Worm (Caenorhabditis elegans) whole organism, L2 larva: ENCODE data around the gene mrpl-37.

ENCODE experiments used
- C34F6.9 ChIP-seq: fragments of 150-350 bp; optimal IDR thresholded peaks from 2 replicates; lab custom pipeline; 2014; ENCODE audit warnings: missing biosample characterization, missing genetic modification characterization
- F13H6.1 ChIP-seq: sonication (generic microtip); optimal IDR thresholded peaks from 2 replicates; lab custom pipeline; 2016; ENCODE audit warnings: missing genetic modification characterization, missing compliant biosample characterization
- Y55F3AM.14 ChIP-seq: fragments of 200-800 bp; sonication (Bioruptor generic); optimal IDR thresholded peaks from 2 replicates; lab custom pipeline; 2018; ENCODE audit warnings: mild to moderate bottlenecking, missing genetic modification characterization, missing compliant biosample characterization
- ZK546.5 ChIP-seq: sonication (generic microtip); optimal IDR thresholded peaks from 2 replicates; lab custom pipeline; 2017; ENCODE audit warnings: missing biosample characterization, missing genetic modification characterization
- alr-1 ChIP-seq: fragments of 150-350 bp; optimal IDR thresholded peaks from 2 replicates; lab custom pipeline; 2014; ENCODE audit warnings: missing biosample characterization, missing genetic modification characterization
- aly-2 ChIP-seq: fragments of 150-350 bp; optimal IDR thresholded peaks from 2 replicates; lab custom pipeline; 2014; ENCODE audit warnings: missing biosample characterization, missing genetic modification characterization
- blmp-1 ChIP-seq: sonication (generic microtip); optimal IDR thresholded peaks from 2 replicates; lab custom pipeline; 2017; ENCODE audit warnings: missing genetic modification characterization, mild to moderate bottlenecking, missing compliant biosample characterization, antibody characterized with exemption, moderate library complexity; ENCODE audit not compliant: insufficient read depth
- ceh-82 ChIP-seq: fragments of 150-350 bp; optimal IDR thresholded peaks from 2 replicates; lab custom pipeline; 2014; ENCODE audit warnings: missing biosample characterization, missing genetic modification characterization
- crh-2 ChIP-seq: sonication (generic microtip); optimal IDR thresholded peaks from 2 replicates; lab custom pipeline; 2017; ENCODE audit warnings: missing biosample characterization, missing genetic modification characterization
- dmd-4 ChIP-seq: sonication (generic microtip); optimal IDR thresholded peaks from 2 replicates; lab custom pipeline; 2017; ENCODE audit warnings: missing biosample characterization, missing genetic modification characterization
- elt-1 ChIP-seq: fragments of 150-350 bp; optimal IDR thresholded peaks from 2 replicates; lab custom pipeline; 2014; ENCODE audit warnings: missing biosample characterization, missing genetic modification characterization
- gmeb-1 ChIP-seq: fragments of 150-350 bp; optimal IDR thresholded peaks from 2 replicates; lab custom pipeline; 2014; ENCODE audit warnings: missing biosample characterization, missing genetic modification characterization
- lin-11 ChIP-seq: fragments of 150-350 bp; sonication (generic microtip); optimal IDR thresholded peaks from 2 replicates; lab custom pipeline; 2014; ENCODE audit warnings: missing biosample characterization, missing genetic modification characterization, inconsistent platforms, mixed read lengths
- lin-13 ChIP-seq: fragments of 150-350 bp; optimal IDR thresholded peaks from 2 replicates; lab custom pipeline; 2014; ENCODE audit warnings: missing biosample characterization, missing genetic modification reagents, missing genetic modification characterization
- lin-39 ChIP-seq: fragments of 150-350 bp; optimal IDR thresholded peaks from 2 replicates; lab custom pipeline; 2014; ENCODE audit warnings: missing biosample characterization, missing genetic modification reagents, missing genetic modification characterization
- lsy-2 ChIP-seq, 2 experiments: fragments of 150-350 bp in 1 of 2; sonication (generic microtip) in 1 of 2; optimal IDR thresholded peaks; 2 replicates each; lab custom pipeline; 2014 to 2017; ENCODE audit warnings: missing biosample characterization in 2 of 2, missing genetic modification characterization in 2 of 2
- mab-5 ChIP-seq: fragments of 150-350 bp; optimal IDR thresholded peaks from 2 replicates; lab custom pipeline; 2014; ENCODE audit warnings: missing biosample characterization, missing genetic modification characterization
- mbf-1 ChIP-seq: sonication (generic microtip); optimal IDR thresholded peaks from 2 replicates; lab custom pipeline; 2017; ENCODE audit warnings: missing biosample characterization, missing genetic modification characterization
- mdl-1 ChIP-seq, 2 experiments: fragments of 150-350 bp in 1 of 2; sonication (generic microtip) in 1 of 2; optimal IDR thresholded peaks; 2 replicates each; lab custom pipeline; 2017; ENCODE audit warnings: missing biosample characterization in 2 of 2, missing genetic modification characterization in 2 of 2
- nhr-11 ChIP-seq: fragments of 150-350 bp; optimal IDR thresholded peaks from 2 replicates; lab custom pipeline; 2014; ENCODE audit warnings: missing biosample characterization, missing genetic modification characterization
- nhr-12 ChIP-seq: fragments of 150-350 bp; optimal IDR thresholded peaks from 2 replicates; lab custom pipeline; 2014; ENCODE audit warnings: missing biosample characterization, missing genetic modification characterization
- nhr-21 ChIP-seq: fragments of 150-350 bp; optimal IDR thresholded peaks from 2 replicates; lab custom pipeline; 2014; ENCODE audit warnings: missing biosample characterization, missing genetic modification characterization
- nhr-23 ChIP-seq: fragments of 150-350 bp; optimal IDR thresholded peaks from 2 replicates; lab custom pipeline; 2014; ENCODE audit warnings: missing biosample characterization, missing genetic modification reagents, missing genetic modification characterization
- nhr-237 ChIP-seq: fragments of 150-350 bp; optimal IDR thresholded peaks from 2 replicates; lab custom pipeline; 2014; ENCODE audit warnings: missing biosample characterization, missing genetic modification characterization
- nhr-25 ChIP-seq: fragments of 150-350 bp; sonication (generic microtip); optimal IDR thresholded peaks from 3 replicates; lab custom pipeline; 2014; ENCODE audit warnings: missing biosample characterization, missing genetic modification characterization
- peb-1 ChIP-seq: fragments of 150-350 bp; optimal IDR thresholded peaks from 2 replicates; lab custom pipeline; 2014; ENCODE audit warnings: missing biosample characterization, missing genetic modification characterization
- skn-1 ChIP-seq: sonication (generic microtip); optimal IDR thresholded peaks from 2 replicates; lab custom pipeline; 2017; ENCODE audit warnings: missing biosample characterization, missing genetic modification characterization
- sma-3 ChIP-seq: sonication (generic microtip); optimal IDR thresholded peaks from 2 replicates; lab custom pipeline; 2016; ENCODE audit warnings: missing genetic modification reagents, missing genetic modification characterization, missing compliant biosample characterization
- sma-9 ChIP-seq, 2 experiments: fragments of 150-350 bp in 1 of 2; sonication (generic microtip) in 1 of 2; optimal IDR thresholded peaks; 2 replicates each; lab custom pipeline; 2014 to 2016; ENCODE audit warnings: missing genetic modification characterization in 2 of 2, mild to moderate bottlenecking in 1 of 2, missing biosample characterization in 1 of 2, missing compliant biosample characterization in 1 of 2, missing genetic modification reagents in 1 of 2, moderate library complexity in 1 of 2
- snpc-4 ChIP-seq: fragments of 150-350 bp; optimal IDR thresholded peaks from 2 replicates; lab custom pipeline; 2014; ENCODE audit warnings: missing biosample characterization, missing genetic modification characterization
- unc-39 ChIP-seq: fragments of 150-350 bp; optimal IDR thresholded peaks from 2 replicates; lab custom pipeline; 2014; ENCODE audit warnings: missing biosample characterization, missing genetic modification characterization
- unc-55 ChIP-seq: fragments of 150-350 bp; sonication (generic microtip); optimal IDR thresholded peaks from 3 replicates; lab custom pipeline; 2014; ENCODE audit warnings: missing biosample characterization, missing genetic modification reagents, missing genetic modification characterization
- unc-62 ChIP-seq: fragments of 150-350 bp; optimal IDR thresholded peaks from 2 replicates; lab custom pipeline; 2014; ENCODE audit warnings: missing biosample characterization, missing genetic modification reagents, missing genetic modification characterization
- ztf-1 ChIP-seq: fragments of 200-800 bp; sonication (Bioruptor generic); conservative IDR thresholded peaks from 2 replicates; pipeline ENCODE4 v1.3.6; 2022; ENCODE audit warnings: missing genetic modification characterization, missing compliant biosample characterization
- ztf-4 ChIP-seq: fragments of 150-350 bp; optimal IDR thresholded peaks from 2 replicates; lab custom pipeline; 2014; ENCODE audit warnings: missing biosample characterization, missing genetic modification characterization

Gene mrpl-37

ce11 chrII:13574395-13574794 lies 473 bp downstream of the mrpl-37 start:
- no peak for TF ChIP-seq nhr-23 (tag; lab: Kevin White, UChicago)
- no peak for TF ChIP-seq sma-9 (GFP tag; optimal IDR thresholded peaks at IDR 0.05; lab: Kevin White, UChicago)
- no peak for TF ChIP-seq sma-9 (tag; optimal IDR thresholded peaks at IDR 0.05; lab: Kevin White, UChicago)
- no peak for TF ChIP-seq ztf-4 (tag; lab: Kevin White, UChicago)
- TF ChIP-seq sma-3 (GFP tag; lab: Kevin White, UChicago) = no peak
- no peak for TF ChIP-seq peb-1
- TF ChIP-seq mab-5 (tag; lab: Kevin White, UChicago) = no peak
- no peak for TF ChIP-seq unc-55
- TF ChIP-seq crh-2 (tag; lab: Kevin White, UChicago) = no peak
- no peak for TF ChIP-seq lin-39
- TF ChIP-seq unc-62 (GFP tag; lab: Kevin White, UChicago) = no peak
- no peak for TF ChIP-seq alr-1
- TF ChIP-seq snpc-4 = no peak

- TF ChIP-seq C34F6.9 (tag; lab: Kevin White, UChicago) = no peak
- no peak for TF ChIP-seq ceh-82
- no peak for TF ChIP-seq skn-1 (tag; lab: Kevin White, UChicago)
- TF ChIP-seq dmd-4 (tag; lab: Kevin White, UChicago) = no peak
- TF ChIP-seq nhr-12 (tag; lab: Kevin White, UChicago) = no peak
- no peak for TF ChIP-seq blmp-1
- no peak for TF ChIP-seq mab-5 (tag; lab: Kevin White, UChicago)
- no peak for TF ChIP-seq peb-1
- no peak for TF ChIP-seq gmeb-1 (tag; lab: Kevin White, UChicago)
- no peak for TF ChIP-seq unc-62 (GFP tag; lab: Kevin White, UChicago)
- no peak for TF ChIP-seq ztf-1 (GFP tag; lab: Robert Waterston, UW)
- TF ChIP-seq nhr-237 (tag; lab: Kevin White, UChicago) = no peak
- TF ChIP-seq nhr-11 = no peak
- TF ChIP-seq, all 48 proteins: peak for 0
Observed at ce11 chrII:13567871-13568270, 7.0 kb downstream of the mrpl-37 start, which contains the start of gene Y48E1B.3. Gene Y48E1B.3 (minus strand): TSS chrII:13567971.

DNA sequence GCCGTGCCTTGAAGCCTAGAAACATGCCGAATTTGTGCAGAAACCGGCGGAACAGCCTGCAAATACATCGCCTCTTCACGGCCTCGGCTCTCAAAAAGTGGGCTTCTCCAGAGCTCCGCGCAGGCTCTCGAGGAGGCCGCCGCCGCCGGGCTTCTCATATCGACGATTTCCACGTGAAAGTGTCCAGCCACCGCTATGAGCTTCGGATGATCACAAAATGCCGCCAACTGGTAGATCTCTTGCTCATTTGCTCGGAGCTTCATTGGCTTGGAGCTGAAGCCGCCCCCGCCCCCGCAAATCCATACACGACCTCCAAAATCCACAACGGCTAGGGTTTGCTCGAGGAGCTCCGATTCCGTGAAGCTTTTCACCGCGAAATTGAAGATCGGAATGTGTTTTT lies 14.3 kb downstream of the mrpl-37 start:
- no peak for TF ChIP-seq lin-11 (tag; lab: Kevin White, UChicago)
- TF ChIP-seq mbf-1 (tag; lab: Kevin White, UChicago) = no peak
- no peak for TF ChIP-seq unc-55
- no peak for TF ChIP-seq lsy-2 (tag; optimal IDR thresholded peaks at IDR 0.05; lab: Kevin White, UChicago)
- no peak for TF ChIP-seq lin-39
- no peak for TF ChIP-seq Y55F3AM.14 (GFP tag; lab: Kevin White, UChicago)
- TF ChIP-seq unc-62 (GFP tag; lab: Kevin White, UChicago) = no peak
- no peak for TF ChIP-seq gmeb-1 (tag; lab: Kevin White, UChicago)
- TF ChIP-seq F13H6.1 = no peak
- TF ChIP-seq aly-2 = no peak
- no peak for TF ChIP-seq skn-1 (tag; lab: Kevin White, UChicago)
- no peak for TF ChIP-seq mdl-1 (tag; optimal IDR thresholded peaks at IDR 0.05; lab: Kevin White, UChicago)
- TF ChIP-seq sma-9 (GFP tag; optimal IDR thresholded peaks at IDR 0.05; lab: Kevin White, UChicago) = no peak
- TF ChIP-seq sma-9 (tag; optimal IDR thresholded peaks at IDR 0.05; lab: Kevin White, UChicago) = no peak

- no peak for TF ChIP-seq lin-11 (tag; lab: Kevin White, UChicago)
- no peak for TF ChIP-seq unc-55
- TF ChIP-seq mdl-1 (tag; optimal IDR thresholded peaks at IDR 0.05; lab: Kevin White, UChicago) = no peak
- no peak for TF ChIP-seq mbf-1 (tag; lab: Kevin White, UChicago)
- TF ChIP-seq lin-13 (GFP tag; lab: Kevin White, UChicago) = no peak
- TF ChIP-seq ztf-1 (GFP tag; lab: Robert Waterston, UW) = no peak
- TF ChIP-seq unc-39 (tag; lab: Kevin White, UChicago) = no peak
- TF ChIP-seq nhr-12 (tag; lab: Kevin White, UChicago) = no peak
- TF ChIP-seq ZK546.5 (tag; lab: Kevin White, UChicago) = no peak
- no peak for TF ChIP-seq C34F6.9 (tag; lab: Kevin White, UChicago)
- no peak for TF ChIP-seq sma-3 (GFP tag; lab: Kevin White, UChicago)
- TF ChIP-seq aly-2 = no peak
- TF ChIP-seq nhr-21 (tag; lab: Kevin White, UChicago) = no peak
- no peak for TF ChIP-seq blmp-1
- no peak for TF ChIP-seq lin-39
- TF ChIP-seq elt-1 = no peak
- TF ChIP-seq nhr-25 (tag; lab: Kevin White, UChicago) = no peak
Observed at ce11 chrII:13547545-13547944, 27.3 kb downstream of the mrpl-37 start, which contains the start of gene ddl-2. Gene ddl-2 (minus strand): TSS chrII:13547645.
